Fruit fly (Drosophila melanogaster) whole organism, adult: Measurements from ENCODE around the gene CG12071.

Source experiments
- CG14711 ChIP-seq: fragments of 200-800 bp; sonication (Bioruptor generic); optimal IDR thresholded peaks from 2 replicates; lab custom pipeline; 2018; ENCODE audit warnings: missing biosample characterization, mild to moderate bottlenecking, missing genetic modification characterization, moderate library complexity
- CG1620 ChIP-seq: fragments of 200-800 bp; sonication (Bioruptor generic); optimal IDR thresholded peaks from 2 replicates; lab custom pipeline; 2016; ENCODE audit warnings: missing biosample characterization, missing genetic modification characterization
- CG33017 ChIP-seq: fragments of 200-800 bp; sonication (Bioruptor generic); optimal IDR thresholded peaks from 2 replicates; lab custom pipeline; 2018; ENCODE audit warnings: missing biosample characterization, mild to moderate bottlenecking, missing genetic modification characterization, moderate library complexity
- CG5204 ChIP-seq: fragments of 200-800 bp; sonication (Bioruptor generic); optimal IDR thresholded peaks from 2 replicates; lab custom pipeline; 2016; ENCODE audit warnings: missing biosample characterization, missing genetic modification characterization
- bab1 ChIP-seq: fragments of 200-800 bp; sonication (Bioruptor generic); optimal IDR thresholded peaks from 3 replicates; lab custom pipeline; 2019; ENCODE audit warnings: missing biosample characterization, mild to moderate bottlenecking, missing genetic modification characterization, moderate library complexity
- cic ChIP-seq: fragments of 200-800 bp; sonication (Bioruptor generic); optimal IDR thresholded peaks from 2 replicates; lab custom pipeline; 2017; ENCODE audit warnings: missing biosample characterization, mild to moderate bottlenecking, missing genetic modification characterization, moderate library complexity
- cnc ChIP-seq, 2 experiments: fragments of >200 bp; optimal IDR thresholded peaks; 2 replicates each; lab custom pipeline; 2017
- kay ChIP-seq: fragments of 200-800 bp; sonication (Bioruptor generic); peaks from one replicate; lab custom pipeline; 2016; ENCODE audit warnings: missing biosample characterization, missing genetic modification characterization, borderline replicate concordance
- ovo ChIP-seq: fragments of 200-800 bp; sonication (Bioruptor generic); optimal IDR thresholded peaks from 2 replicates; lab custom pipeline; 2016; ENCODE audit warnings: missing biosample characterization, missing genetic modification characterization
- tj ChIP-seq: fragments of 200-800 bp; sonication (Bioruptor generic); optimal IDR thresholded peaks from 3 replicates; lab custom pipeline; 2017; ENCODE audit warnings: missing biosample characterization, mild to moderate bottlenecking, missing genetic modification characterization, moderate library complexity

- TF ChIP-seq kay (GFP tag; lab: Kevin White, UChicago) (no peak), bab1 (GFP tag; lab: Kevin White, UChicago) (no peak), cic (no peak), CG5204 (no peak), cnc (optimal IDR thresholded peaks at IDR 0.05; lab: Kevin White, UChicago) (no peak), ovo (no peak), CG33017 (tag; lab: Kevin White, UChicago) (no peak), tj (GFP tag; lab: Kevin White, UChicago) (no peak), CG14711 (tag; lab: Kevin White, UChicago) (no peak), CG1620 (GFP tag; lab: Kevin White, UChicago) (no peak)
These were observed 14.9 kb downstream of the CG12071 start for dm6 chr3R:30865883-30866282.
